Worm (Caenorhabditis elegans) whole organism, L3 larva: ENCODE measurements around the gene trf-1.

Source experiments
- ZK546.5 ChIP-seq: sonication (generic microtip); optimal IDR thresholded peaks from 2 replicates; lab custom pipeline; 2017; ENCODE audit warnings: missing biosample characterization, missing genetic modification characterization
- egl-27 ChIP-seq: sonication (generic microtip); optimal IDR thresholded peaks from 4 replicates; lab custom pipeline; 2017; ENCODE audit warnings: missing biosample characterization, missing genetic modification reagents, missing genetic modification characterization
- elt-2 ChIP-seq: sonication (generic microtip); optimal IDR thresholded peaks from 2 replicates; lab custom pipeline; 2016; ENCODE audit warnings: missing genetic modification reagents, mild to moderate bottlenecking, missing genetic modification characterization, missing compliant biosample characterization
- hmg-11 ChIP-seq: sonication (generic microtip); optimal IDR thresholded peaks from 2 replicates; lab custom pipeline; 2016; ENCODE audit warnings: missing genetic modification characterization, missing compliant biosample characterization
- nhr-11 ChIP-seq: fragments of 150-350 bp; optimal IDR thresholded peaks from 2 replicates; lab custom pipeline; 2014; ENCODE audit warnings: missing biosample characterization, missing genetic modification characterization
- nhr-12 ChIP-seq: fragments of 150-350 bp; optimal IDR thresholded peaks from 2 replicates; lab custom pipeline; 2014; ENCODE audit warnings: missing biosample characterization, missing genetic modification characterization
- nhr-67 ChIP-seq: fragments of 150-350 bp; optimal IDR thresholded peaks from 2 replicates; lab custom pipeline; 2014; ENCODE audit warnings: missing biosample characterization, missing genetic modification characterization
- pqm-1 ChIP-seq: fragments of 150-350 bp; optimal IDR thresholded peaks from 2 replicates; lab custom pipeline; 2017; ENCODE audit warnings: missing biosample characterization, missing genetic modification characterization, inconsistent platforms
- unc-62 ChIP-seq: fragments of 150-350 bp; sonication (generic microtip); optimal IDR thresholded peaks from 4 replicates; lab custom pipeline; 2014; ENCODE audit warnings: missing biosample characterization, missing genetic modification reagents, missing genetic modification characterization
- ztf-11 ChIP-seq: fragments of 150-350 bp; optimal IDR thresholded peaks from 2 replicates; lab custom pipeline; 2014; ENCODE audit warnings: missing biosample characterization, missing genetic modification characterization

ce11 chrIII:13402934-13403333, 27.3 kb upstream of the trf-1 start, which contains the start of gene mig-18:
- TF ChIP-seq egl-27 (tag; lab: Kevin White, UChicago): no peak
- no peak for TF ChIP-seq ZK546.5 (tag; lab: Kevin White, UChicago)
- no peak for TF ChIP-seq nhr-12 (tag; lab: Kevin White, UChicago)
- TF ChIP-seq nhr-11 (tag; lab: Kevin White, UChicago): no peak
- no peak for TF ChIP-seq unc-62
- TF ChIP-seq hmg-11 (tag; lab: Kevin White, UChicago): no peak
- TF ChIP-seq nhr-67 (tag; lab: Kevin White, UChicago): no peak
- TF ChIP-seq pqm-1 (tag; lab: Kevin White, UChicago): no peak
- no peak for TF ChIP-seq ztf-11
- TF ChIP-seq elt-2 (tag; lab: Kevin White, UChicago): no peak
